Fruit fly (Drosophila melanogaster) whole organism, pupa: ENCODE data around the gene CG32985.
A peak's percentile ranks its signal among the peaks of the same experiment; 100 is the strongest.

ENCODE experiments used
- CG10348 ChIP-seq: fragments of 200-800 bp; sonication (Bioruptor generic); IDR thresholded peaks from 2 replicates; pipeline ENCODE4 v1.3.6; 2022; ENCODE audit warnings: missing biosample characterization, missing genetic modification characterization
- CG12605 ChIP-seq: fragments of 200-800 bp; sonication (Bioruptor generic); IDR thresholded peaks from 2 replicates; pipeline ENCODE4 v1.3.6; 2022; ENCODE audit warnings: missing biosample characterization, missing genetic modification characterization
- CG13204 ChIP-seq: fragments of 200-800 bp; sonication (Bioruptor generic); optimal IDR thresholded peaks from 2 replicates; lab custom pipeline; 2018; ENCODE audit warnings: missing biosample characterization, mild to moderate bottlenecking, missing genetic modification characterization, moderate library complexity
- CG14655 ChIP-seq: fragments of 200-800 bp; sonication (Bioruptor generic); optimal IDR thresholded peaks from 3 replicates; lab custom pipeline; 2017; ENCODE audit warnings: mild to moderate bottlenecking, missing biosample characterization, missing genetic modification reagents, missing genetic modification characterization
- CG15710 ChIP-seq: fragments of 200-800 bp; sonication (Bioruptor generic); optimal IDR thresholded peaks from 2 replicates; lab custom pipeline; 2018; ENCODE audit warnings: missing biosample characterization, mild to moderate bottlenecking, missing genetic modification characterization, moderate library complexity
- CG17806 ChIP-seq: fragments of 200-800 bp; sonication (Bioruptor generic); optimal IDR thresholded peaks from 2 replicates; lab custom pipeline; 2018; ENCODE audit warnings: missing biosample characterization, mild to moderate bottlenecking, missing genetic modification characterization, moderate library complexity
- CG32121 ChIP-seq: fragments of 200-800 bp; sonication (Bioruptor generic); IDR thresholded peaks from 2 replicates; pipeline ENCODE4 v1.3.6; 2022; ENCODE audit warnings: missing biosample characterization, missing genetic modification characterization
- CG34367 ChIP-seq: fragments of 200-800 bp; sonication (Bioruptor generic); optimal IDR thresholded peaks from 2 replicates; lab custom pipeline; 2018; ENCODE audit warnings: missing biosample characterization, mild to moderate bottlenecking, missing genetic modification characterization
- CG4496 ChIP-seq: fragments of 200-800 bp; sonication (Bioruptor generic); IDR thresholded peaks from 3 replicates; pipeline ENCODE4 v1.3.6; 2022; ENCODE audit warnings: missing biosample characterization, missing genetic modification characterization
- CG8159 ChIP-seq: fragments of 200-800 bp; sonication (Bioruptor generic); optimal IDR thresholded peaks from 3 replicates; lab custom pipeline; 2018; ENCODE audit warnings: missing biosample characterization, mild to moderate bottlenecking, missing genetic modification characterization, moderate library complexity
- CG8301 ChIP-seq: fragments of 200-800 bp; sonication (Bioruptor generic); optimal IDR thresholded peaks from 2 replicates; lab custom pipeline; 2018; ENCODE audit warnings: missing biosample characterization, mild to moderate bottlenecking, missing genetic modification characterization
- CG9948 ChIP-seq: fragments of 200-800 bp; sonication (Bioruptor generic); optimal IDR thresholded peaks from 2 replicates; lab custom pipeline; 2018; ENCODE audit warnings: missing biosample characterization, mild to moderate bottlenecking, missing genetic modification characterization, moderate library complexity
- D1 ChIP-seq: fragments of 200-800 bp; sonication (Bioruptor generic); optimal IDR thresholded peaks from 2 replicates; lab custom pipeline; 2018; ENCODE audit warnings: missing biosample characterization, mild to moderate bottlenecking, missing genetic modification characterization, moderate library complexity
- EcR ChIP-seq: fragments of 200-800 bp; sonication (Bioruptor generic); optimal IDR thresholded peaks from 3 replicates; lab custom pipeline; 2019; ENCODE audit warnings: missing biosample characterization, missing genetic modification characterization, mild to moderate bottlenecking, moderate library complexity, missing genetic modification reagents
- Ets98B ChIP-seq: fragments of 200-800 bp; sonication (Bioruptor generic); IDR thresholded peaks from 2 replicates; pipeline ENCODE4 v1.3.6; 2022; ENCODE audit warnings: missing biosample characterization, missing genetic modification characterization
- Pif1A ChIP-seq: fragments of 200-800 bp; sonication (Bioruptor generic); optimal IDR thresholded peaks from 3 replicates; lab custom pipeline; 2016; ENCODE audit warnings: missing biosample characterization, missing genetic modification characterization
- Pif1B ChIP-seq: fragments of 200-800 bp; sonication (Bioruptor generic); optimal IDR thresholded peaks from 3 replicates; lab custom pipeline; 2016; ENCODE audit warnings: missing biosample characterization, missing genetic modification characterization
- Snoo ChIP-seq: fragments of 200-800 bp; sonication (Bioruptor generic); optimal IDR thresholded peaks from 3 replicates; lab custom pipeline; 2017; ENCODE audit warnings: missing biosample characterization, mild to moderate bottlenecking, missing genetic modification characterization, inconsistent platforms
- fd96Ca ChIP-seq: fragments of 200-800 bp; sonication (Bioruptor generic); IDR thresholded peaks from 3 replicates; pipeline ENCODE4 v1.3.6; 2022; ENCODE audit warnings: missing biosample characterization, missing genetic modification characterization
- gl ChIP-seq: fragments of 200-800 bp; sonication (Bioruptor generic); optimal IDR thresholded peaks from 2 replicates; lab custom pipeline; 2018; ENCODE audit warnings: missing biosample characterization, mild to moderate bottlenecking, missing genetic modification characterization
- rn ChIP-seq: fragments of 200-800 bp; sonication (Bioruptor generic); IDR thresholded peaks from 2 replicates; pipeline ENCODE4 v1.3.6; 2022; ENCODE audit warnings: missing biosample characterization, missing genetic modification characterization

Gene CG32985

DNA sequence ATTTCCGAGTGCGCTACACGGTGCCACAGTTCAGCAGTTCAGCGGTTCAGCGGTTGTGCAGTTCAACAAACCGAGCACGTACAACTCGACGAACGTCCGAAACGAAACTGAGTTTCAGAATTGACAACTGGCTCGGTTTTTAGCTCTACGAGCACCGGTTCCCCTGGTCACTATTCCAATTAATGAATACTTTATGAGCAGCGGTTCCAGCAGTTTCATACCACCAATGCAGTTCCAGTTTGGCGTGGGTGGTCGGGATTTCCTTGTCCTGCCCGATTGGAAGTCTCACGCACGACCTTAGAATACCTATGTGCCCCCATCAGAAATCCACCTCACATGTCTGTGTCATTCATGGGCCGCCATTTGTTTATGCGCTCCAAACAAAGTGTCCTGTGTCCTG, 13.0 kb downstream of the CG32985 start, which contains the start of gene CG9541:
CG9541 (minus strand) TSS at position 101 of the 400 bp plus-strand sequence.
- no peak for TF ChIP-seq Pif1A (GFP tag; lab: Kevin White, UChicago)
- no peak for TF ChIP-seq fd96Ca
- TF ChIP-seq Ets98B (GFP tag; lab: Robert Waterston, UW) = no peak
- no peak for TF ChIP-seq CG4496 (GFP tag; lab: Robert Waterston, UW)
- no peak for TF ChIP-seq D1 (tag; lab: Kevin White, UChicago)
- no peak for TF ChIP-seq CG9948 (tag; lab: Kevin White, UChicago)
- TF ChIP-seq Snoo = no peak
- TF ChIP-seq Pif1B (GFP tag; lab: Kevin White, UChicago) = no peak
- no peak for TF ChIP-seq CG15710
- no peak for TF ChIP-seq CG8159
- no peak for TF ChIP-seq CG14655 (GFP tag; lab: Kevin White, UChicago)
- TF ChIP-seq EcR = no peak
- TF ChIP-seq rn (GFP tag; lab: Robert Waterston, UW) = no peak
- no peak for TF ChIP-seq CG32121 (GFP tag; lab: Robert Waterston, UW)
- no peak for TF ChIP-seq CG34367
- TF ChIP-seq CG8301 = no peak
- TF ChIP-seq CG17806 (tag; lab: Kevin White, UChicago) = no peak
- TF ChIP-seq CG10348 (GFP tag; lab: Robert Waterston, UW) = no peak
- no peak for TF ChIP-seq gl
- no peak for TF ChIP-seq CG13204 (GFP tag; lab: Kevin White, UChicago)

DNA sequence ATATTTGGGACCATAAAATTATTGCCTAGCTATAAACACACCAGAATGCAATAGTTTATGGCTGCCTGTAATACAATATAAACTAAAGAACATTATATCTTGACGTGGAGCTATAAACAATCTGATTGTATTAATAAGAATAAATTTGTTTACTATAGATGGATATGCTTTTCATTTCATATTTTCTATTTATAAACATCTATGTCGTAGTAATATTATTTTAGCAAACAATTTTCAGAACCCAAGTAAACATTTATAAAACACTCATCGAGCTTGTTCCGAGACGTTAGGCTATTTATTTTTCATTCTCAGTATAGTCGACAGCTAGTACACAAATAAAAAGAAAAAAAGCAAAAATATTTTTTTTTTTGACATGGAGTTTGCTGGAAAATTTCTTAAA, 18.0 kb downstream of the CG32985 start, which contains the start of gene CG18662:
CG18662 (plus strand) TSS at position 301 of the 400 bp plus-strand sequence.
- TF ChIP-seq CG9948 (tag; lab: Kevin White, UChicago) (no peak), Snoo (no peak), fd96Ca (no peak), CG8301 (no peak), CG13204 (GFP tag; lab: Kevin White, UChicago) (no peak), CG8159 (no peak), CG34367 (no peak), D1 (tag; lab: Kevin White, UChicago) (no peak), Ets98B (GFP tag; lab: Robert Waterston, UW) (no peak), CG15710 (no peak), CG10348 (GFP tag; lab: Robert Waterston, UW) (no peak), rn (GFP tag; lab: Robert Waterston, UW) (no peak), Pif1A (GFP tag; lab: Kevin White, UChicago) (no peak), CG4496 (GFP tag; lab: Robert Waterston, UW) (no peak)

DNA sequence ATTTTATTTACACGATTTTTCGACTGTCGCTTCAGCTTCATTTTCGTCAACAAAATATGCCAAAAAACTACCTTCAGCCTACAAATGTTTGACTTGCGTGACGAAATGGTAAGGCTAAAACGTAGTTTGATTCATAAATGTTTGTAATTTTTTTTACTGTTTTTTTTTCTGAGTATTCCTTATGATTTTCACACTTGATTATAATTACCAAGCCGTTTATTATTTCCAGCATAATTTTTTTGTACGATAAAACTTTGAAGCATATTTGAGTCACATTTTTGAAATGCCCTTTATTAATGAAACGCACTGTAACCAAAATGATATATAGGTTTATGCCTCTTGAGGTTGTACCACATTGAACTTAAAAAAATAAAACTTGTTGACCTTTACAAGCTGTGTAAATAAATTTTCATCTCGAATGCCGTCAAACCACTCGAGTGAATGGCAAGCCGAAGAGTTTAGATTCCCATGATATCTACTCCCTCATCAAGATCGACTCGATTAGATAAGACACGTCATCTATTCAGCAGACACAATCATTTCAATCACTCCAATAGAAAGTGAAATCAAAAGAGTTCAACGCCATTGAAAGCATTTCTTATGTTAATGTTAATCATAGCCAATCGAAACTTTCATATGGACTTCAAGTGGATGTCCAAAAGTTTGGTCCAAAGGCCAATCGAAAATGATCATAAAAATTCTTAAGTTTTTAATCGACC, 20.4 kb downstream of the CG32985 start:
- no peak for TF ChIP-seq CG12605

DNA sequence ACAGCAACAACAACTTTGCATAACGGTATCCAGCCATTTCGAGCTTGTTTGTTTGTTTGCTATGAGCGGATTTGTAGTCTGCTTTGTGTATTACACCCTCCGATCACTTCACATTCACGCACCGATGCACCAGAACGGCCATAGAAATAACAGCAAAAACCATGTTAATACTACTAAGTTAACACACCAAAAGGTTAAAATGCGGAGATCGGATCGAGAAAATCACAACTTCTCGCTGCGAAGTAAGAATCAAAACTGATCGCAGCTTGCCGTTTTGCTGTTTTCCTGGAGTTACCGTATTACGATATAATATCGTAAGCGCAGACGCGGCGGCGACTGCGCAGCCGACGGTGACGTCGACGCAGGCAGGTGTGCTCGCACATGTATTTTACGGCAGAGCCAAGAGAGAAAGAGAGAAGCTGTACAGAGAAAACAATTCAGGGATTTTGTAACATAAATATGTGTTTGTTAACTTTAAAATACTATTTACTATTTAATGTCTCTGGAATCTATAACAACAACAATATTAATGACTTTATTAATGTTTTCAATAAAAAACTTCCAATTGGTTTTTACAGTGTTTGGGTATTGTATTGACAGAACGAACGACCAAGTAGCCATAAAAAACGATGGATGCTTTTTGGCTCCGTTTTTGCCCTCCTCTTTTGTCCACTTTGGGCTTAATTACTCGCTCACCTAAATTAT, 22.4 kb downstream of the CG32985 start, which contains the start of gene CG13101:
CG13101 (minus strand) TSS at position 259 of the 705 bp plus-strand sequence.
- TF ChIP-seq CG14655 (GFP tag; lab: Kevin White, UChicago) (peak; percentile 95), CG8159 (peak; percentile 93), Pif1B (GFP tag; lab: Kevin White, UChicago) (peak; percentile 92), CG34367 (peak; percentile 92), EcR (no peak), gl (peak; percentile 78), CG9948 (tag; lab: Kevin White, UChicago) (peak; percentile 93), fd96Ca (peak; percentile 89), Pif1A (GFP tag; lab: Kevin White, UChicago) (peak; percentile 85), CG32121 (GFP tag; lab: Robert Waterston, UW) (peak; percentile 97), CG8301 (peak; percentile 95), CG12605 (peak; percentile 98), D1 (tag; lab: Kevin White, UChicago) (peak; percentile 90), Ets98B (GFP tag; lab: Robert Waterston, UW) (peak; percentile 96), Snoo (peak; percentile 90), CG10348 (GFP tag; lab: Robert Waterston, UW) (peak; percentile 84; the same call in 1 of the 2 replicates), CG15710 (peak; percentile 94), CG13204 (GFP tag; lab: Kevin White, UChicago) (peak; percentile 63), CG17806 (tag; lab: Kevin White, UChicago) (peak; percentile 93), CG4496 (GFP tag; lab: Robert Waterston, UW) (peak; percentile 96), rn (GFP tag; lab: Robert Waterston, UW) (peak; percentile 96)

DNA sequence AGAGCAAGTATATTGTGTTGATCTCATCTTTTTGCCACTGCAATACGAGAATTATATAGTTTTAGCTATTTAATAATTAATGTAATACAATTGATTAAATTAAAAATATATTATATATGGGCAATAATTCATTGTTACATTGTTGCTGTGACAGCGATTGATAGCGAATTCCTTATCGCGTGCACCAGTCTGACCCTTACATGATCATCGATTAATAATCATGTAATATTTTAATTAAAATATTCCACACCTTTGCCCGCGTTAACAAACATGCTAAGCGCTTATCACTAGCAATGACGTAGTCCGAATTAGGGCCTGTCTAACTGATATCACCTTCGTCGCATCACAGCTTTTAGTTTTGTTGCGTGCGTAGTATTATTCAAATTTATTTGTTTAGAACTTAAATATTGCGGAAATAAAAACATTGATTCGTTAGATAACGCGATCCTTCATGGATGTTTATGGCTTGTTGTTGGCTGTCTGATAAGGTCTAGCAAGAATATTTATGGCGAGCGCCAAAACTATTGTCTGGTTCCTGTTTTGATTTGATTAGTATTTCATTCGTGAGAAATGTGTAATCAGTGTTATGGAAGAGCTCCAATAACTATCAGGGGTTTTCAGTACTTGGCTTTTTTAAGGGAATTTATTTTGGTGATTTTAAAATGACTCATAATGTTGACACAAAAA, 25.1 kb downstream of the CG32985 start:
- TF ChIP-seq CG34367 (no peak), CG8159 (no peak), Snoo (no peak), CG10348 (GFP tag; lab: Robert Waterston, UW) (no peak), CG13204 (GFP tag; lab: Kevin White, UChicago) (no peak), CG4496 (GFP tag; lab: Robert Waterston, UW) (no peak), Pif1B (GFP tag; lab: Kevin White, UChicago) (no peak), D1 (tag; lab: Kevin White, UChicago) (no peak), fd96Ca (no peak), CG8301 (no peak), gl (no peak), rn (GFP tag; lab: Robert Waterston, UW) (no peak), CG14655 (GFP tag; lab: Kevin White, UChicago) (no peak)
